Worm (Caenorhabditis elegans) whole organism, L1 larva: ENCODE data around the gene C18A11.1.

Source experiments
- C04F5.9 ChIP-seq: sonication (generic microtip); optimal IDR thresholded peaks from 2 replicates; lab custom pipeline; 2016; ENCODE audit warnings: missing genetic modification characterization, missing compliant biosample characterization
- aly-2 ChIP-seq: fragments of 150-350 bp; optimal IDR thresholded peaks from 2 replicates; lab custom pipeline; 2014; ENCODE audit warnings: missing biosample characterization, missing genetic modification characterization
- ama-1 ChIP-seq: fragments of 150-350 bp; optimal IDR thresholded peaks from 2 replicates; lab custom pipeline; 2014
- blmp-1 ChIP-seq: fragments of 150-350 bp; optimal IDR thresholded peaks from 2 replicates; lab custom pipeline; 2014; ENCODE audit warnings: missing biosample characterization, missing genetic modification characterization
- ceh-63 ChIP-seq: fragments of 200-800 bp; sonication (Bioruptor generic); optimal IDR thresholded peaks from 2 replicates; lab custom pipeline; 2018; ENCODE audit warnings: mild to moderate bottlenecking, missing genetic modification characterization, missing compliant biosample characterization
- ceh-82 ChIP-seq, 3 experiments: fragments of 150-350 bp in 1 of 3; sonication (generic microtip) in 2 of 3; optimal IDR thresholded peaks; 2 replicates each; lab custom pipeline; 2014 to 2017; ENCODE audit warnings: missing biosample characterization in 3 of 3, missing genetic modification characterization in 3 of 3
- ceh-88 ChIP-seq: fragments of 200-800 bp; sonication (Bioruptor generic); IDR thresholded peaks from 2 replicates; pipeline ENCODE4 v1.3.6; 2022; ENCODE audit warnings: missing genetic modification characterization, missing compliant biosample characterization
- elt-2 ChIP-seq: sonication (generic microtip); optimal IDR thresholded peaks from 2 replicates; lab custom pipeline; 2016; ENCODE audit warnings: missing genetic modification characterization, mild to moderate bottlenecking, inconsistent platforms, missing compliant biosample characterization, missing genetic modification reagents
- elt-3 ChIP-seq, 6 experiments: fragments of 150-350 bp in 1 of 6; sonication (generic microtip); optimal IDR thresholded peaks; 2 replicates each; lab custom pipeline; 2017 to 2018; ENCODE audit warnings: missing biosample characterization in 6 of 6, missing genetic modification characterization in 6 of 6, inconsistent platforms in 1 of 6
- fkh-4 ChIP-seq: sonication (generic microtip); optimal IDR thresholded peaks from 2 replicates; lab custom pipeline; 2016; ENCODE audit warnings: missing compliant biosample characterization, missing genetic modification characterization, borderline replicate concordance
- fkh-8 ChIP-seq: sonication (generic microtip); optimal IDR thresholded peaks from 2 replicates; lab custom pipeline; 2016; ENCODE audit warnings: mild to moderate bottlenecking, missing genetic modification characterization, missing compliant biosample characterization
- grh-1 ChIP-seq: fragments of 200-800 bp; sonication (Bioruptor generic); IDR thresholded peaks from 2 replicates; pipeline ENCODE4 v1.3.6; 2022; ENCODE audit warnings: missing genetic modification reagents, missing genetic modification characterization, missing compliant biosample characterization
- hlh-17 ChIP-seq: fragments of 200-800 bp; sonication (Bioruptor generic); optimal IDR thresholded peaks from 2 replicates; lab custom pipeline; 2018; ENCODE audit warnings: missing genetic modification characterization, mild to moderate bottlenecking, missing compliant biosample characterization, moderate library complexity, borderline replicate concordance
- hpl-2 ChIP-seq: fragments of 150-350 bp; optimal IDR thresholded peaks from 2 replicates; lab custom pipeline; 2014; ENCODE audit warnings: missing biosample characterization, missing genetic modification reagents, missing genetic modification characterization
- isw-1 ChIP-seq: fragments of 200-800 bp; sonication (Bioruptor generic); IDR thresholded peaks from 2 replicates; pipeline ENCODE4 v1.3.6; 2022; ENCODE audit warnings: missing genetic modification characterization, missing compliant biosample characterization
- lin-14 ChIP-seq: fragments of 200-800 bp; sonication (Bioruptor generic); optimal IDR thresholded peaks from 2 replicates; lab custom pipeline; 2018; ENCODE audit warnings: mild to moderate bottlenecking, missing genetic modification characterization, moderate library complexity, missing compliant biosample characterization
- lin-15B ChIP-seq: fragments of 150-350 bp; sonication (generic microtip); optimal IDR thresholded peaks from 3 replicates; lab custom pipeline; 2014; ENCODE audit warnings: missing biosample characterization, missing genetic modification characterization
- lin-39 ChIP-seq: fragments of 150-350 bp; optimal IDR thresholded peaks from 2 replicates; lab custom pipeline; 2014; ENCODE audit warnings: missing biosample characterization, missing genetic modification reagents, missing genetic modification characterization
- lir-3 ChIP-seq: sonication (generic microtip); optimal IDR thresholded peaks from 2 replicates; lab custom pipeline; 2016; ENCODE audit warnings: mild to moderate bottlenecking, missing genetic modification characterization, moderate library complexity, missing compliant biosample characterization; ENCODE audit not compliant: poor library complexity
- mdl-1 ChIP-seq, 2 experiments: fragments of 150-350 bp; optimal IDR thresholded peaks; 2 replicates each; lab custom pipeline; 2014 to 2017; ENCODE audit warnings: missing biosample characterization in 2 of 2, missing genetic modification characterization in 2 of 2, inconsistent platforms in 1 of 2
- mef-2 ChIP-seq: fragments of 150-350 bp; optimal IDR thresholded peaks from 2 replicates; lab custom pipeline; 2014; ENCODE audit warnings: missing biosample characterization, missing genetic modification characterization
- nhr-19 ChIP-seq: fragments of 200-800 bp; sonication (Bioruptor generic); conservative IDR thresholded peaks from 2 replicates; pipeline ENCODE4 v1.3.6; 2022; ENCODE audit warnings: missing genetic modification characterization, missing compliant biosample characterization
- nhr-20 ChIP-seq: sonication (generic microtip); optimal IDR thresholded peaks from 2 replicates; lab custom pipeline; 2016; ENCODE audit warnings: mild to moderate bottlenecking, missing genetic modification characterization, missing compliant biosample characterization
- nhr-237 ChIP-seq: fragments of 150-350 bp; optimal IDR thresholded peaks from 2 replicates; lab custom pipeline; 2014; ENCODE audit warnings: missing biosample characterization, missing genetic modification characterization
- nhr-28 ChIP-seq: fragments of 150-350 bp; optimal IDR thresholded peaks from 2 replicates; lab custom pipeline; 2014; ENCODE audit warnings: missing biosample characterization, missing genetic modification characterization
- nhr-47 ChIP-seq: sonication (generic microtip); optimal IDR thresholded peaks from 2 replicates; lab custom pipeline; 2016; ENCODE audit warnings: mild to moderate bottlenecking, missing genetic modification characterization, moderate library complexity, missing compliant biosample characterization
- nhr-71 ChIP-seq: sonication (generic microtip); optimal IDR thresholded peaks from 2 replicates; lab custom pipeline; 2016; ENCODE audit warnings: mild to moderate bottlenecking, missing genetic modification characterization, moderate library complexity, missing compliant biosample characterization
- nhr-84 ChIP-seq: sonication (generic microtip); optimal IDR thresholded peaks from 2 replicates; lab custom pipeline; 2017; ENCODE audit warnings: missing biosample characterization, missing genetic modification characterization
- nhr-85 ChIP-seq: sonication (generic microtip); peaks from one replicate; lab custom pipeline; 2016; ENCODE audit warnings: missing genetic modification characterization, inconsistent platforms, missing compliant biosample characterization
- nhr-90 ChIP-seq: sonication (generic microtip); optimal IDR thresholded peaks from 2 replicates; lab custom pipeline; 2016; ENCODE audit warnings: mild to moderate bottlenecking, missing genetic modification characterization, missing compliant biosample characterization; ENCODE audit not compliant: poor library complexity
- pag-3 ChIP-seq: sonication (generic microtip); optimal IDR thresholded peaks from 2 replicates; lab custom pipeline; 2017; ENCODE audit warnings: missing genetic modification characterization, mild to moderate bottlenecking, missing compliant biosample characterization, antibody characterized with exemption, borderline replicate concordance; ENCODE audit not compliant: insufficient read depth
- pax-3 ChIP-seq: fragments of 200-800 bp; sonication (Bioruptor generic); optimal IDR thresholded peaks from 2 replicates; lab custom pipeline; 2018; ENCODE audit warnings: mild to moderate bottlenecking, missing genetic modification characterization, moderate library complexity, missing compliant biosample characterization
- pqm-1 ChIP-seq: sonication (generic microtip); optimal IDR thresholded peaks from 3 replicates; lab custom pipeline; 2017; ENCODE audit warnings: missing biosample characterization, missing genetic modification characterization
- rnt-1 ChIP-seq: sonication (generic microtip); optimal IDR thresholded peaks from 2 replicates; lab custom pipeline; 2016; ENCODE audit warnings: mild to moderate bottlenecking, missing genetic modification characterization, moderate library complexity, missing compliant biosample characterization
- snu-23 ChIP-seq: sonication (generic microtip); optimal IDR thresholded peaks from 2 replicates; lab custom pipeline; 2016; ENCODE audit warnings: missing genetic modification characterization, missing compliant biosample characterization
- sptf-1 ChIP-seq: fragments of 150-350 bp; optimal IDR thresholded peaks from 2 replicates; lab custom pipeline; 2014; ENCODE audit warnings: missing biosample characterization, missing genetic modification characterization
- swsn-7 ChIP-seq: sonication (generic microtip); optimal IDR thresholded peaks from 2 replicates; lab custom pipeline; 2016; ENCODE audit warnings: missing genetic modification characterization, missing compliant biosample characterization
- tbx-2 ChIP-seq: sonication (generic microtip); optimal IDR thresholded peaks from 2 replicates; lab custom pipeline; 2016; ENCODE audit warnings: missing genetic modification characterization, missing compliant biosample characterization
- unc-130 ChIP-seq: fragments of 150-350 bp; optimal IDR thresholded peaks from 2 replicates; lab custom pipeline; 2017; ENCODE audit warnings: missing biosample characterization, missing genetic modification characterization, inconsistent platforms
- unc-30 ChIP-seq: sonication (generic microtip); optimal IDR thresholded peaks from 2 replicates; lab custom pipeline; 2017; ENCODE audit warnings: missing biosample characterization, missing genetic modification characterization
- unc-86 ChIP-seq: sonication (generic microtip); optimal IDR thresholded peaks from 2 replicates; lab custom pipeline; 2016; ENCODE audit warnings: missing genetic modification characterization, missing compliant biosample characterization
- unc-98 ChIP-seq: fragments of 200-800 bp; sonication (Bioruptor generic); IDR thresholded peaks from 2 replicates; pipeline ENCODE4 v1.3.6; 2022; ENCODE audit warnings: missing genetic modification characterization, missing compliant biosample characterization
- zip-4 ChIP-seq: fragments of 200-800 bp; sonication (Bioruptor generic); optimal IDR thresholded peaks from 2 replicates; lab custom pipeline; 2018; ENCODE audit warnings: mild to moderate bottlenecking, missing genetic modification characterization, moderate library complexity, missing compliant biosample characterization
- ztf-4 ChIP-seq: fragments of 150-350 bp; optimal IDR thresholded peaks from 2 replicates; lab custom pipeline; 2014; ENCODE audit warnings: missing biosample characterization, missing genetic modification characterization

The C18A11.1 gene

ce11 chrX:8083919-8084318 is 14.8 kb downstream of the C18A11.1 start, which contains the start of gene K07E3.4 (continued):
- peak; percentile 54 for TF ChIP-seq nhr-19 (GFP tag; lab: Robert Waterston, UW)
- peak; percentile 87 for TF ChIP-seq blmp-1 (tag; lab: Kevin White, UChicago)
- TF ChIP-seq nhr-85, result peak; percentile 98
- TF ChIP-seq rnt-1 (tag; lab: Kevin White, UChicago), result peak; percentile 19
- TF ChIP-seq C04F5.9 (tag; lab: Kevin White, UChicago), result no peak
- peak; percentile 86 for TF ChIP-seq nhr-71
- no peak for TF ChIP-seq nhr-28 (tag; lab: Kevin White, UChicago)
- no peak for TF ChIP-seq ceh-82 (tag; optimal IDR thresholded peaks at IDR 0.05; lab: Kevin White, UChicago)
- peak in 5 of 6 experiments; percentile 27 to 88 (median 80) for TF ChIP-seq elt-3 (tag; optimal IDR thresholded peaks at IDR 0.05; lab: Kevin White, UChicago)
- TF ChIP-seq pqm-1 (tag; lab: Kevin White, UChicago), result no peak
- TF ChIP-seq lin-14 (GFP tag; lab: Kevin White, UChicago), result peak; percentile 90
- no peak for TF ChIP-seq fkh-4
- peak; percentile 78 for TF ChIP-seq elt-2 (tag; lab: Kevin White, UChicago)
- TF ChIP-seq nhr-20 (tag; lab: Kevin White, UChicago), result peak; percentile 91
- peak; percentile 82 for TF ChIP-seq snu-23 (GFP tag; lab: Kevin White, UChicago)
- no peak for TF ChIP-seq isw-1 (GFP tag; lab: Robert Waterston, UW)
- peak; percentile 88 for TF ChIP-seq nhr-90 (tag; lab: Kevin White, UChicago)
- no peak for TF ChIP-seq ceh-88 (GFP tag; lab: Robert Waterston, UW)
- TF ChIP-seq ama-1 (lab: Kevin White, UChicago), result peak; percentile 14
- TF ChIP-seq unc-30, result no peak
- no peak for TF ChIP-seq lin-39 (tag; lab: Kevin White, UChicago)
- peak; percentile 4 for TF ChIP-seq zip-4 (GFP tag; lab: Kevin White, UChicago)
- no peak for TF ChIP-seq nhr-84 (tag; lab: Kevin White, UChicago)
- no peak for TF ChIP-seq aly-2 (tag; lab: Kevin White, UChicago)
- no peak for TF ChIP-seq nhr-237 (tag; lab: Kevin White, UChicago)
- no peak for TF ChIP-seq mef-2
- peak; percentile 81 for TF ChIP-seq unc-130 (tag; lab: Kevin White, UChicago)
- TF ChIP-seq unc-98, result no peak
- peak; percentile 39 for TF ChIP-seq ztf-4 (tag; lab: Kevin White, UChicago)
- TF ChIP-seq fkh-8 (tag; lab: Kevin White, UChicago), result peak; percentile 12
- TF ChIP-seq pag-3 (tag; lab: Kevin White, UChicago), result no peak
- TF ChIP-seq lir-3 (tag; lab: Kevin White, UChicago), result no peak
- no peak for TF ChIP-seq lin-15B (tag; lab: Kevin White, UChicago)
- TF ChIP-seq tbx-2 (tag; lab: Kevin White, UChicago), result peak; percentile 57
- TF ChIP-seq swsn-7 (tag; lab: Kevin White, UChicago), result peak; percentile 38
- TF ChIP-seq mdl-1 (tag; optimal IDR thresholded peaks at IDR 0.05; lab: Kevin White, UChicago), result peak in 1 of 2 experiments; percentile 94
- peak; percentile 58 for TF ChIP-seq nhr-47
- no peak for TF ChIP-seq pax-3 (tag; lab: Kevin White, UChicago)

DNA sequence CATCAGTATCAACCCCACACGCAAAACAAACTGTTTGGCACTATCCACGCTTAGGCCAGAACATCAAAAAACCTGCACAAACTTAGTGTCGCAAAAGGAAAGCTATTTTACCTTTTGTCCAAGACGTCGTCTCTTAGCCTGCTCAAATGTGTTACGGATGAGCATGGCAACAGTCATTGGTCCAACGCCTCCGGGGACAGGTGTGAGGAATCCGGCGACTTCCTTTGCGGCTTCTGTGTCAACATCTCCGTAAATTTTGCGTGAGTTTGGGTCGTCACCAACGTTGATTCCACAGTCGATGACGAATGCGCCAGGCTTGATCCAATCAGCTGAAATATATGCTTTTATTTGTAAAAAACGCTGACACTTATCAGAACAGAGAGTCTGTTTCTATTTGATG is 15.5 kb downstream of the C18A11.1 start:
- TF ChIP-seq grh-1 (GFP tag; lab: Robert Waterston, UW) (0 out of 2 replicates have a peak, but pooled peaks have one; percentile 8), hlh-17 (GFP tag; lab: Kevin White, UChicago) (no peak), mdl-1 (tag; optimal IDR thresholded peaks at IDR 0.05; lab: Kevin White, UChicago) (no peak)

ce11 chrX:8086450-8086724 is 17.3 kb downstream of the C18A11.1 start, which contains the start of gene dao-3:
TSS of gene dao-3 (minus strand) at chrX:8086550.
- TF ChIP-seq elt-2 (tag; lab: Kevin White, UChicago), result no peak
- no peak for TF ChIP-seq hpl-2 (GFP tag; lab: Kevin White, UChicago)
- TF ChIP-seq unc-86 (tag; lab: Kevin White, UChicago), result no peak
- no peak for TF ChIP-seq ceh-82 (tag; optimal IDR thresholded peaks at IDR 0.05; lab: Kevin White, UChicago)
- no peak for TF ChIP-seq ceh-63
- TF ChIP-seq sptf-1, result no peak
- no peak for TF ChIP-seq fkh-8 (tag; lab: Kevin White, UChicago)
- TF ChIP-seq, all 84 proteins: peak for 0
